Worm (Caenorhabditis elegans): ENCODE measurements around the gene dap-3.

ce11 chrII:10605512-10605911, 24.6 kb downstream of the dap-3 start, which contains the start of gene taf-13:
- no peak for TF ChIP-seq ama-1 (optimal IDR thresholded peaks at IDR 0.05)
- no peak for TF ChIP-seq tra-4 (tag; optimal IDR thresholded peaks at IDR 0.05)
- no peak for TF ChIP-seq hmbx-1 (tag; optimal IDR thresholded peaks at IDR 0.05)
